Worm (Caenorhabditis elegans) whole organism, late embryonic: ENCODE data around the gene nep-21.

Experiments
- C08G9.2 ChIP-seq: sonication (generic microtip); optimal IDR thresholded peaks from 2 replicates; lab custom pipeline; 2016; ENCODE audit warnings: mild to moderate bottlenecking, missing genetic modification characterization, moderate library complexity, missing compliant biosample characterization
- C38D4.7 ChIP-seq: fragments of 200-800 bp; sonication (Bioruptor generic); optimal IDR thresholded peaks from 2 replicates; lab custom pipeline; 2018; ENCODE audit warnings: mild to moderate bottlenecking, missing genetic modification characterization, moderate library complexity, missing compliant biosample characterization
- K09A11.1 ChIP-seq: sonication (generic microtip); optimal IDR thresholded peaks from 2 replicates; lab custom pipeline; 2017; ENCODE audit warnings: antibody characterized with exemption, mild to moderate bottlenecking, missing genetic modification characterization, missing compliant biosample characterization; ENCODE audit not compliant: insufficient read depth
- T23F11.4 ChIP-seq: fragments of 200-800 bp; sonication (Bioruptor generic); optimal IDR thresholded peaks from 2 replicates; lab custom pipeline; 2018; ENCODE audit warnings: mild to moderate bottlenecking, missing genetic modification characterization, missing compliant biosample characterization
- ahr-1 ChIP-seq: sonication (generic microtip); optimal IDR thresholded peaks from 2 replicates; lab custom pipeline; 2016; ENCODE audit warnings: missing genetic modification characterization, missing compliant biosample characterization
- ama-1 ChIP-seq: fragments of 150-350 bp; optimal IDR thresholded peaks from 2 replicates; lab custom pipeline; 2014
- ceh-14 ChIP-seq: sonication (generic microtip); optimal IDR thresholded peaks from 2 replicates; lab custom pipeline; 2016; ENCODE audit warnings: missing genotype, missing genetic modification characterization, missing compliant biosample characterization
- ceh-18 ChIP-seq: sonication (generic microtip); optimal IDR thresholded peaks from 2 replicates; lab custom pipeline; 2016; ENCODE audit warnings: missing genetic modification characterization, missing compliant biosample characterization
- ceh-45 ChIP-seq: fragments of 200-800 bp; sonication (Bioruptor generic); IDR thresholded peaks from 2 replicates; pipeline ENCODE4 v1.3.6; 2022; ENCODE audit warnings: missing genetic modification reagents, missing genetic modification characterization, missing compliant biosample characterization
- ceh-6 ChIP-seq: fragments of 200-800 bp; sonication (Bioruptor generic); optimal IDR thresholded peaks from 2 replicates; lab custom pipeline; 2018; ENCODE audit warnings: mild to moderate bottlenecking, missing genetic modification characterization, missing compliant biosample characterization
- elt-2 ChIP-seq: sonication (generic microtip); optimal IDR thresholded peaks from 2 replicates; lab custom pipeline; 2016; ENCODE audit warnings: missing genetic modification reagents, missing genetic modification characterization, missing compliant biosample characterization
- ets-4 ChIP-seq: sonication (generic microtip); optimal IDR thresholded peaks from 2 replicates; lab custom pipeline; 2016; ENCODE audit warnings: missing genetic modification characterization, missing compliant biosample characterization
- eyg-1 ChIP-seq: sonication (generic microtip); optimal IDR thresholded peaks from 2 replicates; lab custom pipeline; 2016; ENCODE audit warnings: missing genotype, missing genetic modification characterization, missing compliant biosample characterization
- fax-1 ChIP-seq: sonication (generic microtip); optimal IDR thresholded peaks from 2 replicates; lab custom pipeline; 2016; ENCODE audit warnings: missing genotype, missing genetic modification characterization, missing compliant biosample characterization
- gmeb-2 ChIP-seq: sonication (generic microtip); optimal IDR thresholded peaks from 2 replicates; lab custom pipeline; 2016; ENCODE audit warnings: missing genetic modification characterization, inconsistent platforms, missing compliant biosample characterization
- hlh-13 ChIP-seq: fragments of 200-800 bp; sonication (Bioruptor generic); optimal IDR thresholded peaks from 2 replicates; lab custom pipeline; 2018; ENCODE audit warnings: mild to moderate bottlenecking, missing genetic modification characterization, missing compliant biosample characterization
- hlh-8 ChIP-seq: sonication (generic microtip); optimal IDR thresholded peaks from 2 replicates; lab custom pipeline; 2016; ENCODE audit warnings: missing genotype, missing genetic modification characterization, missing compliant biosample characterization
- lin-11 ChIP-seq: fragments of 200-800 bp; sonication (Bioruptor generic); optimal IDR thresholded peaks from 2 replicates; lab custom pipeline; 2018; ENCODE audit warnings: mild to moderate bottlenecking, missing genetic modification characterization, missing compliant biosample characterization
- mec-3 ChIP-seq: sonication (generic microtip); optimal IDR thresholded peaks from 2 replicates; lab custom pipeline; 2016; ENCODE audit warnings: borderline replicate concordance, missing genetic modification characterization, missing compliant biosample characterization
- nfya-1 ChIP-seq: sonication (generic microtip); optimal IDR thresholded peaks from 2 replicates; lab custom pipeline; 2017; ENCODE audit warnings: missing genetic modification characterization, mild to moderate bottlenecking, missing compliant biosample characterization, antibody characterized with exemption, moderate library complexity
- nhr-232 ChIP-seq: sonication (generic microtip); optimal IDR thresholded peaks from 2 replicates; lab custom pipeline; 2016; ENCODE audit warnings: missing genetic modification characterization, missing compliant biosample characterization
- odd-2 ChIP-seq: sonication (generic microtip); optimal IDR thresholded peaks from 2 replicates; lab custom pipeline; 2017; ENCODE audit warnings: antibody characterized with exemption, mild to moderate bottlenecking, missing genetic modification characterization, missing compliant biosample characterization
- pat-9 ChIP-seq: fragments of 200-800 bp; sonication (Bioruptor generic); optimal IDR thresholded peaks from 2 replicates; lab custom pipeline; 2018; ENCODE audit warnings: mild to moderate bottlenecking, missing genetic modification characterization, moderate library complexity, missing compliant biosample characterization
- pax-1 ChIP-seq: fragments of 150-350 bp; optimal IDR thresholded peaks from 2 replicates; lab custom pipeline; 2014; ENCODE audit warnings: missing biosample characterization, missing genetic modification characterization
- pqm-1 ChIP-seq: sonication (generic microtip); optimal IDR thresholded peaks from 2 replicates; lab custom pipeline; 2016; ENCODE audit warnings: missing genetic modification characterization, missing compliant biosample characterization
- pros-1 ChIP-seq: fragments of 150-350 bp; optimal IDR thresholded peaks from 2 replicates; lab custom pipeline; 2014; ENCODE audit warnings: missing biosample characterization, missing genetic modification reagents, missing genetic modification characterization
- ref-2 ChIP-seq: sonication (generic microtip); optimal IDR thresholded peaks from 2 replicates; lab custom pipeline; 2016; ENCODE audit warnings: missing genetic modification characterization, missing compliant biosample characterization
- sox-4 ChIP-seq: sonication (generic microtip); optimal IDR thresholded peaks from 2 replicates; lab custom pipeline; 2017; ENCODE audit warnings: mild to moderate bottlenecking, missing genetic modification characterization, inconsistent platforms, missing compliant biosample characterization
- tbx-2 ChIP-seq: sonication (generic microtip); optimal IDR thresholded peaks from 2 replicates; lab custom pipeline; 2016; ENCODE audit warnings: missing genetic modification characterization, missing compliant biosample characterization
- tbx-7 ChIP-seq: sonication (generic microtip); optimal IDR thresholded peaks from 2 replicates; lab custom pipeline; 2016; ENCODE audit warnings: missing genotype, missing genetic modification characterization, missing compliant biosample characterization
- ttx-3 ChIP-seq: sonication (generic microtip); optimal IDR thresholded peaks from 2 replicates; lab custom pipeline; 2016; ENCODE audit warnings: missing genetic modification reagents, missing genetic modification characterization, missing compliant biosample characterization
- unc-3 ChIP-seq, 2 experiments: fragments of 200-800 bp in 1 of 2; sonication (Bioruptor generic) in 1 of 2; sonication (generic microtip) in 1 of 2; conservative IDR thresholded peaks in 1 of 2; optimal IDR thresholded peaks in 1 of 2; 2 replicates each; pipeline versions ENCODE4 v1.3.6 to Lab custom; 2016 to 2022; ENCODE audit warnings: missing compliant biosample characterization in 2 of 2, missing genetic modification characterization in 2 of 2, missing genetic modification reagents in 1 of 2
- unc-42 ChIP-seq: sonication (generic microtip); optimal IDR thresholded peaks from 2 replicates; lab custom pipeline; 2016; ENCODE audit warnings: missing genotype, missing genetic modification characterization, missing compliant biosample characterization
- unc-55 ChIP-seq: sonication (generic microtip); optimal IDR thresholded peaks from 2 replicates; lab custom pipeline; 2017; ENCODE audit warnings: missing biosample characterization, missing genetic modification reagents, missing genetic modification characterization
- zip-5 ChIP-seq: sonication (generic microtip); optimal IDR thresholded peaks from 2 replicates; lab custom pipeline; 2016; ENCODE audit warnings: missing genetic modification characterization, missing compliant biosample characterization
- ztf-16 ChIP-seq: sonication (generic microtip); optimal IDR thresholded peaks from 2 replicates; lab custom pipeline; 2017; ENCODE audit warnings: missing genetic modification characterization, missing compliant biosample characterization

The nep-21 gene

DNA sequence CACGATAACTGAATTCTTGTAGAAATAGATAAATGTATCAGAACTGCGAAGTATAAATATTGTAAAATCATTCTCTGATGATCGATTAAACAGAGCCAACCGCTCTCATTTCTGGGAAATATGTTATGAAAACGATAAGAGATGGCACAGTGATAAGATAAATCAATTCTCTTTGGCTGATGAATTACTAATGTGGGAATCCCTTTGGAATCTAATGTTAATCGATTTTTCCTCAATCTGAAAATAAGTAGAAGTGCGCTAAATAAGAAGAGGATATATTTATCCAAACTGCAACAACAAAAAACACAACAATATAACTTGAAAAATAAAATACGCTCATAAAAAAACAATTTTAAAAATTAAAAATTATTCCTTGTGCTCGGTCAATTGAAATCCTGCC lies 43.4 kb downstream of the nep-21 start, which contains the start of gene cest-2.3:
TSS of gene cest-2.3 (minus strand) at position 101 of the 400 bp plus-strand sequence.
- TF ChIP-seq tbx-7 (tag; lab: Kevin White, UChicago), result no peak
- TF ChIP-seq elt-2 (tag; lab: Kevin White, UChicago), result peak; percentile 40

ce11 chrV:14179947-14180346 lies 46.3 kb downstream of the nep-21 start, which contains the start of gene ZC376.8:
ZC376.8 (plus strand) TSS chrV:14180247.
- TF ChIP-seq C38D4.7 (GFP tag; lab: Kevin White, UChicago), result no peak
- TF ChIP-seq ceh-14 (tag; lab: Kevin White, UChicago), result no peak
- TF ChIP-seq pros-1, result no peak
- no peak for TF ChIP-seq tbx-2 (tag; lab: Kevin White, UChicago)
- TF ChIP-seq lin-11 (tag; lab: Kevin White, UChicago), result no peak
- TF ChIP-seq unc-55 (GFP tag; lab: Kevin White, UChicago), result no peak
- no peak for TF ChIP-seq unc-42 (tag; lab: Kevin White, UChicago)
- no peak for TF ChIP-seq ceh-45 (GFP tag; lab: Robert Waterston, UW)
- no peak for TF ChIP-seq mec-3
- no peak for TF ChIP-seq ztf-16 (tag; lab: Kevin White, UChicago)
- TF ChIP-seq pat-9 (tag; lab: Kevin White, UChicago), result no peak
- TF ChIP-seq ama-1 (lab: Kevin White, UChicago), result no peak
- no peak for TF ChIP-seq ceh-6 (GFP tag; lab: Kevin White, UChicago)
- TF ChIP-seq unc-3 (GFP tag; conservative IDR thresholded peaks at IDR 0.05; lab: Robert Waterston, UW), result no peak
- TF ChIP-seq unc-3 (tag; optimal IDR thresholded peaks at IDR 0.05; lab: Kevin White, UChicago), result no peak
- no peak for TF ChIP-seq hlh-13 (GFP tag; lab: Kevin White, UChicago)
- no peak for TF ChIP-seq gmeb-2 (tag; lab: Kevin White, UChicago)
- no peak for TF ChIP-seq K09A11.1
- TF ChIP-seq sox-4 (tag; lab: Kevin White, UChicago), result no peak
- TF ChIP-seq fax-1 (tag; lab: Kevin White, UChicago), result no peak
- TF ChIP-seq zip-5 (tag; lab: Kevin White, UChicago), result no peak

ce11 chrV:14177657-14178129 lies 48.6 kb downstream of the nep-21 start, which contains the start of gene ceh-74:
ceh-74 (plus strand) TSS chrV:14178079.
- TF ChIP-seq ref-2 (tag; lab: Kevin White, UChicago) (peak; percentile 37), pros-1 (peak; percentile 57), nfya-1 (tag; lab: Kevin White, UChicago) (peak; percentile 45), ceh-14 (tag; lab: Kevin White, UChicago) (no peak), unc-55 (GFP tag; lab: Kevin White, UChicago) (peak; percentile 43)

- TF ChIP-seq C08G9.2 (no peak), ahr-1 (no peak), unc-3 (GFP tag; conservative IDR thresholded peaks at IDR 0.05; lab: Robert Waterston, UW) (no peak), unc-3 (tag; optimal IDR thresholded peaks at IDR 0.05; lab: Kevin White, UChicago) (no peak), nfya-1 (tag; lab: Kevin White, UChicago) (no peak), tbx-7 (tag; lab: Kevin White, UChicago) (no peak), ttx-3 (tag; lab: Kevin White, UChicago) (no peak), pax-1 (tag; lab: Kevin White, UChicago) (no peak), ztf-16 (tag; lab: Kevin White, UChicago) (no peak), ceh-18 (tag; lab: Kevin White, UChicago) (no peak), unc-55 (GFP tag; lab: Kevin White, UChicago) (no peak), odd-2 (tag; lab: Kevin White, UChicago) (no peak), ceh-14 (tag; lab: Kevin White, UChicago) (no peak), nhr-232 (tag; lab: Kevin White, UChicago) (no peak), T23F11.4 (GFP tag; lab: Kevin White, UChicago) (no peak), eyg-1 (tag; lab: Kevin White, UChicago) (no peak), ets-4 (tag; lab: Kevin White, UChicago) (no peak), hlh-8 (tag; lab: Kevin White, UChicago) (no peak), pqm-1 (tag; lab: Kevin White, UChicago) (no peak), ama-1 (lab: Kevin White, UChicago) (no peak), ref-2 (tag; lab: Kevin White, UChicago) (no peak)
- TF ChIP-seq, all 69 proteins: peak for 0
These were observed 49.7 kb downstream of the nep-21 start for ce11 chrV:14176572-14176971.
